Fruit fly (Drosophila melanogaster) whole organism, pupa: Measurements from ENCODE around the gene CG4267.

Source experiments
- CG10348 ChIP-seq: fragments of 200-800 bp; sonication (Bioruptor generic); IDR thresholded peaks from 2 replicates; pipeline ENCODE4 v1.3.6; 2022; ENCODE audit warnings: missing biosample characterization, missing genetic modification characterization
- CG8159 ChIP-seq: fragments of 200-800 bp; sonication (Bioruptor generic); optimal IDR thresholded peaks from 3 replicates; lab custom pipeline; 2018; ENCODE audit warnings: missing biosample characterization, mild to moderate bottlenecking, missing genetic modification characterization, moderate library complexity
- CG8301 ChIP-seq: fragments of 200-800 bp; sonication (Bioruptor generic); optimal IDR thresholded peaks from 2 replicates; lab custom pipeline; 2018; ENCODE audit warnings: missing biosample characterization, mild to moderate bottlenecking, missing genetic modification characterization
- EcR ChIP-seq: fragments of 200-800 bp; sonication (Bioruptor generic); optimal IDR thresholded peaks from 3 replicates; lab custom pipeline; 2019; ENCODE audit warnings: missing biosample characterization, missing genetic modification characterization, mild to moderate bottlenecking, moderate library complexity, missing genetic modification reagents
- Pif1B ChIP-seq: fragments of 200-800 bp; sonication (Bioruptor generic); optimal IDR thresholded peaks from 3 replicates; lab custom pipeline; 2016; ENCODE audit warnings: missing biosample characterization, missing genetic modification characterization

- TF ChIP-seq CG8301: no peak
- TF ChIP-seq Pif1B (GFP tag; lab: Kevin White, UChicago): no peak
- no peak for TF ChIP-seq EcR (GFP tag; lab: Kevin White, UChicago)
- no peak for TF ChIP-seq CG10348 (GFP tag; lab: Robert Waterston, UW)
- no peak for TF ChIP-seq CG8159 (tag; lab: Kevin White, UChicago)
Observed at dm6 chr2L:2209002-2209401, 33.2 kb upstream of the CG4267 start, which contains the start of gene CG33124.
